Fruit fly (Drosophila melanogaster) whole organism, wandering third instar larva: Measurements from ENCODE around the gene CG31627.

Source experiments
- HLH106 ChIP-seq: fragments of 200-800 bp; optimal IDR thresholded peaks from 3 replicates; lab custom pipeline; 2019; ENCODE audit warnings: missing biosample characterization, mild to moderate bottlenecking, missing genetic modification characterization, moderate library complexity
- Jra ChIP-seq: sonication (Bioruptor generic); optimal IDR thresholded peaks from 2 replicates; lab custom pipeline; 2016; ENCODE audit warnings: missing biosample characterization, missing genetic modification characterization
- Myc ChIP-seq: fragments of >200 bp; optimal IDR thresholded peaks from 2 replicates; lab custom pipeline; 2017
- Rel ChIP-seq, 2 experiments: fragments of 200-800 bp; sonication (Bioruptor generic) in 1 of 2; optimal IDR thresholded peaks; 2 replicates in 1 of 2; 3 replicates in 1 of 2; lab custom pipeline; 2016 to 2019; ENCODE audit warnings: mild to moderate bottlenecking in 2 of 2, missing biosample characterization in 2 of 2, missing genetic modification characterization in 2 of 2, moderate library complexity in 1 of 2
- br ChIP-seq: fragments of 200-800 bp; sonication (Bioruptor generic); optimal IDR thresholded peaks from 2 replicates; lab custom pipeline; 2016; ENCODE audit warnings: missing biosample characterization, missing genetic modification characterization
- brk ChIP-seq: fragments of 200-800 bp; sonication (Bioruptor generic); optimal IDR thresholded peaks from 2 replicates; lab custom pipeline; 2016; ENCODE audit warnings: missing biosample characterization, mild to moderate bottlenecking, missing genetic modification characterization
- lola ChIP-seq: fragments of >200 bp; optimal IDR thresholded peaks from 2 replicates; lab custom pipeline; 2017; ENCODE audit warnings: missing biosample characterization, missing genetic modification characterization
- pan ChIP-seq: fragments of >200 bp; optimal IDR thresholded peaks from 2 replicates; lab custom pipeline; 2017
- tai ChIP-seq: sonication (Bioruptor generic); optimal IDR thresholded peaks from 2 replicates; lab custom pipeline; 2016; ENCODE audit warnings: missing biosample characterization, missing genetic modification characterization
- usp ChIP-seq: fragments of >200 bp; optimal IDR thresholded peaks from 2 replicates; lab custom pipeline; 2017; ENCODE audit warnings: missing biosample characterization, missing genetic modification characterization

DNA sequence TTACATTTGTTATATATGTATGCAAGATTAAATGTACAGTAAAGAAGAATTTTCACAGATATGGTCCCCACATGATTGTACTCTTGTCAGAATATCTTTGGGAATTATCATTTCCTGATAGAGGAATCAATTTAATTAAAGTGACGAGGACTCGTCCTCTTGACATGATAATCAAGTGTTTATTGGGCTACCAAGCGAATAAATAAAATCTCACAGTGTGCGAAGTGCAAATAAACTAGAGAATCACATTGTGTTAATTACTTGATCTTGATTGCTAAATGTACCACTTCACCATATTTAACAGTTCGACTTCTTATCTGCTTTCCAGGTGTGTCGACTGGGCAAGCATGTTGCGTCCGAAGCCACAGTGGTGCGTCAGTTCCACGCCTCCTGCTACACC lies 3.2 kb upstream of the CG31627 start:
- no peak for TF ChIP-seq brk (GFP tag; lab: Kevin White, UChicago)
- no peak for TF ChIP-seq pan (lab: Kevin White, UChicago)
- TF ChIP-seq Myc, result no peak
- no peak for TF ChIP-seq Rel (GFP tag; optimal IDR thresholded peaks at IDR 0.05; lab: Kevin White, UChicago)
- TF ChIP-seq Rel (tag; optimal IDR thresholded peaks at IDR 0.05; lab: Kevin White, UChicago), result no peak
- TF ChIP-seq tai (GFP tag; lab: Kevin White, UChicago), result no peak
- TF ChIP-seq HLH106, result no peak
- TF ChIP-seq usp (GFP tag; lab: Kevin White, UChicago), result no peak
- TF ChIP-seq br, result no peak
- TF ChIP-seq lola (GFP tag; lab: Kevin White, UChicago), result no peak
- no peak for TF ChIP-seq Jra (GFP tag; lab: Kevin White, UChicago)
